Worm (Caenorhabditis elegans): Measurements from ENCODE around the gene F07G11.2.

The F07G11.2 gene

ce11 chrV:7274992-7275391 lies 29.6 kb upstream of the F07G11.2 start, which contains the start of gene C13A2.10:
C13A2.10 (minus strand) TSS chrV:7275092.
- TF ChIP-seq sma-3 (GFP tag; optimal IDR thresholded peaks at IDR 0.05) (no peak), nhr-6 (tag; optimal IDR thresholded peaks at IDR 0.05) (no peak), sma-9 (GFP tag; optimal IDR thresholded peaks at IDR 0.05) (no peak), sma-9 (tag; optimal IDR thresholded peaks at IDR 0.05) (no peak), ztf-4 (tag; optimal IDR thresholded peaks at IDR 0.05) (no peak), unc-55 (GFP tag; optimal IDR thresholded peaks at IDR 0.05) (no peak), nhr-77 (tag; optimal IDR thresholded peaks at IDR 0.05) (no peak), nhr-10 (tag; optimal IDR thresholded peaks at IDR 0.05) (no peak), peb-1 (tag; optimal IDR thresholded peaks at IDR 0.05) (no peak), egl-27 (tag; optimal IDR thresholded peaks at IDR 0.05) (no peak), unc-39 (tag; optimal IDR thresholded peaks at IDR 0.05) (no peak), nhr-237 (tag; optimal IDR thresholded peaks at IDR 0.05) (no peak), elt-1 (tag; optimal IDR thresholded peaks at IDR 0.05) (no peak), R02D3.7 (tag; optimal IDR thresholded peaks at IDR 0.05) (no peak), mab-5 (tag; optimal IDR thresholded peaks at IDR 0.05) (no peak), ama-1 (optimal IDR thresholded peaks at IDR 0.05) (no peak)

DNA sequence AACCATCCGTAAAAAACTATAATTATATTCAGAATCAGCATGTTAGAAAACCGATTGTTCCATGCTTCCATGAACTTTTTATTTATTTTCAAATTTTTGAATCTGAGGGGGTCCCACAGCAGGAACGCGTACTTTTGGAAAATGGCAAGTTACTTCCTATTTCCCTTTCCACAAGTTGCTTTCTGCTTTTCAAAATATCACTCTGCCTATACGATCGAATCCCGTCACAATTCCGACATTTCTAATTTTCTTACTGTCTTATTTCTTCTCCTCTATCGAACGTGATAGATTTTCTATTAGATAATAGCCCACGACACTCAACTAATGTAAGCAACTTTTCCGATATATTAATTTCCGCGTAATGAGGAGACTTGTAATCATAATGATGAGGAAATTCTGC lies 29.1 kb upstream of the F07G11.2 start, which contains the start of gene C13A2.5:
TSS of gene C13A2.5 (plus strand) at position 301 of the 400 bp plus-strand sequence.
- TF ChIP-seq nhr-25 (tag; optimal IDR thresholded peaks at IDR 0.05) (no peak), lin-39 (tag; optimal IDR thresholded peaks at IDR 0.05) (no peak), lsy-2 (tag; optimal IDR thresholded peaks at IDR 0.05) (no peak), nhr-12 (tag; optimal IDR thresholded peaks at IDR 0.05) (no peak), sem-4 (tag; optimal IDR thresholded peaks at IDR 0.05) (no peak), mbf-1 (tag; optimal IDR thresholded peaks at IDR 0.05) (no peak), unc-55 (GFP tag; optimal IDR thresholded peaks at IDR 0.05) (no peak), skn-1 (tag; optimal IDR thresholded peaks at IDR 0.05) (no peak), nhr-77 (tag; optimal IDR thresholded peaks at IDR 0.05) (no peak)

DNA sequence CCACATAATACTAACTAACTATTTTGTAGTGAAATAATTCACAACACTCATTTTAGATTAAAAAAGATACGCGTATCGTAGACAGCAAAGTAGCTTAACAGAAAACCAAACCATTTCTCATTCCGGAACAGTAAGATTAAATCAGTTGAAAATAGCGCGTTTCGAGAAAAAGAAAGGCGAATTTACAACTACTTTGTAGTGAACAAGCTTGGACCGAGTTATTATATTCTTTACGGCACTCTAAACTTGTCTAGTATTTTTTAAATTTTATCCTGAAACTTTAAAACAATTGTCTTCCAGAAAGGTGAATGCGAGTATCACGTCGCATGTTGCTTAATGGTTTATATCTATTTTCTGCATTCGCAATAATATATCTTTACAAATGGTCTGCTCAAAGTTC lies 25.5 kb upstream of the F07G11.2 start, which contains the start of gene C13A2.4:
TSS of gene C13A2.4 (plus strand) at position 301 of the 400 bp plus-strand sequence.
- TF ChIP-seq dmd-4 (tag; optimal IDR thresholded peaks at IDR 0.05) (no peak), ZK546.5 (tag; optimal IDR thresholded peaks at IDR 0.05) (no peak), nhr-21 (tag; optimal IDR thresholded peaks at IDR 0.05) (no peak), ceh-16 (tag; optimal IDR thresholded peaks at IDR 0.05) (no peak), blmp-1 (tag; optimal IDR thresholded peaks at IDR 0.05; ENCODE audit: insufficient read depth) (no peak), egl-27 (tag; optimal IDR thresholded peaks at IDR 0.05) (no peak), lin-13 (GFP tag; optimal IDR thresholded peaks at IDR 0.05) (no peak)

DNA sequence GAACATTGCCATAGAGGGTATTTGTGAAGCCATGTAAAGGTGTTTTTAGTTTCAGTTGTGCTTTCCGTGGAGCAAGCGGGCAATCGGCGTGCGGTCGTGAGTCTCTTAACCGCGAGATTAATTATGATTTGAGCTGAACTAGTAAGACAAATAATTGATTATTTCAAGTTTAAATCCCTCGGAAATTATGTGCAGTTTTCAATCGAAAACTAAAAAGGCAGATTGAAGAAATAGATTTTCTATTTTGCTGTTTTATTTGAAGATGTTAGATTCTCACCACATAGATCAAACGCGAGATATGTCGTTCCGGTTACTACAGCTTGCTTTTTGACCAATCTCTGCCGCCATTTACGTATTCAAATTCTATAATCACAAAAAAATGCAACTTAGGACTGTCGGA lies 22.6 kb upstream of the F07G11.2 start, which contains the start of gene C13A2.3:
TSS of gene C13A2.3 (plus strand) at position 301 of the 400 bp plus-strand sequence.
- TF ChIP-seq skn-1 (tag; optimal IDR thresholded peaks at IDR 0.05) (no peak), nhr-6 (tag; optimal IDR thresholded peaks at IDR 0.05) (no peak), ztf-11 (tag; optimal IDR thresholded peaks at IDR 0.05) (no peak), nhr-10 (tag; optimal IDR thresholded peaks at IDR 0.05) (no peak), sem-4 (tag; optimal IDR thresholded peaks at IDR 0.05) (no peak), lin-11 (tag; optimal IDR thresholded peaks at IDR 0.05) (no peak), nhr-25 (tag; optimal IDR thresholded peaks at IDR 0.05) (no peak)

DNA sequence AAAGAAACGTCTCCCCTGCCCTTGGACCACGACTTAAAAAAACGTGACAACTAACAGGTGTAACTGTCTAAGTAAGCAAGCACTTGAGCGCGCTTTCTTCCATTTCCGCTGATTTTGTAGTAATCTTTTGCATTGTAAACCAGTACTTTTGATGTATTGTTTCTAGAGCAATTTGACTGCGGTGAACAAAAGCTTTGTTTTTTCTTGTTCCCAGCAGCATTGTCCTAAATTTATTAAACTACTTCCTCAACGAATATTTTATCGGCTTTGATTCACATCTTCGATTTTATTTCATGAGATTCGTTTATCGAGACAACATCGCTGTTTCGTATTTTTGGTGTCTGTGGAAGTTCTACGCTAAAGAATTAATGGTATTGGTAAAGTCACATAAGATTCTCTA lies 15.9 kb upstream of the F07G11.2 start, which contains the start of gene C13A2.1:
TSS of gene C13A2.1 (plus strand) at position 301 of the 400 bp plus-strand sequence.
- TF ChIP-seq sma-9 (GFP tag; optimal IDR thresholded peaks at IDR 0.05): no peak
- no peak for TF ChIP-seq sma-9 (tag; optimal IDR thresholded peaks at IDR 0.05)
- peak; percentile 6 for TF ChIP-seq elt-1 (tag; optimal IDR thresholded peaks at IDR 0.05)
- TF ChIP-seq sma-3 (GFP tag; optimal IDR thresholded peaks at IDR 0.05): no peak

DNA sequence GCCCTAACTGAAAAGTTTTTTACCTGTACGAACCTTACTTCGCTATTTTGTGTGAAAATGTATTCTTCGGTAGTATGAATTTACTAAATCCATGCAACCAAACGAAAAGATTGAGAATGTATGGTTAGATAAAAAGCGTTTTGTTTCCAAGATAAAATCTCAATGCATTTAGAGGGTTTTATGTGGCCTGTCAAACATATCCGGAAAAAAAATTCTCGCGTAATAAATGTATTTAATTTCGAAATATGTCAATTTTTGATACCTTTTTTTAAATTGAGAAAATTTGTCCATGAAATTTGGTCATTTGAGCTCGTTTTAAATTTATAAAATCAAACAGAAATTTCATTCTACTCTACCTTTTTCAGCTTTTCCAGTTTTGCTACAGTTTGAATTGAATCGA lies 9.3 kb upstream of the F07G11.2 start, which contains the start of gene F07G11.4:
TSS of gene F07G11.4 (minus strand) at position 101 of the 400 bp plus-strand sequence.
- no peak for TF ChIP-seq crh-2 (tag; optimal IDR thresholded peaks at IDR 0.05)
- TF ChIP-seq nhr-237 (tag; optimal IDR thresholded peaks at IDR 0.05): no peak
- no peak for TF ChIP-seq nhr-12 (tag; optimal IDR thresholded peaks at IDR 0.05)
